Fruit fly (Drosophila melanogaster): Measurements from ENCODE around the gene Tsp66E.

Tsp66E gene

DNA sequence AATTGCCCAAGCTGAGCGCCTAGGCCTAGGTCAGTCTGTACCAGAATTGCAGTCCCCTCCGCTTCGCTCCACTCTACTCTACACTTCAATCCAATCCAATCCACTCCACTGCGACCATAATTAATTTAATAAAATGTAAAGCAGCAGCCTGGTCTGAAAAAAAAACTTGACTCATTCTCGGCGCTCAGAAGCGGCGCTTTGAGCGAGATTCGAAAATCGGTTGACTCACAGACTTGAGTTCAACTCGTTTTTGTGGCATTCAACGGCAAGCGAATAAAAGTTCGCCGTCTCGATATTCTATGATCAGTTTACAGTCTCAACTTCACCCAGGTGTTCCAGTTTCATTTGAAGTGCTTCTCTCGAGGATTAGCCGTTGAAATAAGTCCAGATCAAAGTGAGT lies 69.2 kb downstream of the Tsp66E start, which contains the start of gene CG13314:
CG13314 (plus strand) TSS at position 301 of the 400 bp plus-strand sequence.
- TF ChIP-seq CG34367 (tag; optimal IDR thresholded peaks at IDR 0.05) (no peak), fd96Ca (GFP tag; IDR thresholded peaks at IDR 0.05) (no peak), gl (tag; optimal IDR thresholded peaks at IDR 0.05) (no peak), CG4496 (GFP tag; IDR thresholded peaks at IDR 0.05) (no peak), CG32121 (GFP tag; IDR thresholded peaks at IDR 0.05) (no peak), CG14655 (GFP tag; optimal IDR thresholded peaks at IDR 0.05) (no peak), Pif1B (GFP tag; optimal IDR thresholded peaks at IDR 0.05) (no peak), Ets98B (GFP tag; IDR thresholded peaks at IDR 0.05) (no peak), CG13204 (GFP tag; optimal IDR thresholded peaks at IDR 0.05) (no peak), Snoo (tag; optimal IDR thresholded peaks at IDR 0.05) (no peak), CG12605 (GFP tag; IDR thresholded peaks at IDR 0.05) (no peak), Pif1A (GFP tag; optimal IDR thresholded peaks at IDR 0.05) (no peak), D1 (tag; optimal IDR thresholded peaks at IDR 0.05) (no peak), CG15710 (tag; optimal IDR thresholded peaks at IDR 0.05) (no peak), CG8159 (tag; optimal IDR thresholded peaks at IDR 0.05) (no peak), CG17806 (tag; optimal IDR thresholded peaks at IDR 0.05) (no peak), CG9948 (tag; optimal IDR thresholded peaks at IDR 0.05) (no peak), CG10348 (GFP tag; IDR thresholded peaks at IDR 0.05) (no peak), rn (GFP tag; IDR thresholded peaks at IDR 0.05) (no peak)

Measured in whole organism, pupa.